Worm (Caenorhabditis elegans) whole organism, L2 larva: ENCODE measurements around the gene srh-199.

Experiments used
- C34F6.9 ChIP-seq: fragments of 150-350 bp; optimal IDR thresholded peaks from 2 replicates; lab custom pipeline; 2014; ENCODE audit warnings: missing biosample characterization, missing genetic modification characterization
- F13H6.1 ChIP-seq: sonication (generic microtip); optimal IDR thresholded peaks from 2 replicates; lab custom pipeline; 2016; ENCODE audit warnings: missing genetic modification characterization, missing compliant biosample characterization
- R02D3.7 ChIP-seq: fragments of 150-350 bp; optimal IDR thresholded peaks from 2 replicates; lab custom pipeline; 2014; ENCODE audit warnings: missing biosample characterization, missing genetic modification characterization
- Y55F3AM.14 ChIP-seq: fragments of 200-800 bp; sonication (Bioruptor generic); optimal IDR thresholded peaks from 2 replicates; lab custom pipeline; 2018; ENCODE audit warnings: mild to moderate bottlenecking, missing genetic modification characterization, missing compliant biosample characterization
- ZK546.5 ChIP-seq: sonication (generic microtip); optimal IDR thresholded peaks from 2 replicates; lab custom pipeline; 2017; ENCODE audit warnings: missing biosample characterization, missing genetic modification characterization
- aly-2 ChIP-seq: fragments of 150-350 bp; optimal IDR thresholded peaks from 2 replicates; lab custom pipeline; 2014; ENCODE audit warnings: missing biosample characterization, missing genetic modification characterization
- ama-1 ChIP-seq: fragments of 150-350 bp; optimal IDR thresholded peaks from 2 replicates; lab custom pipeline; 2018; ENCODE audit warnings: inconsistent platforms
- blmp-1 ChIP-seq: sonication (generic microtip); optimal IDR thresholded peaks from 2 replicates; lab custom pipeline; 2017; ENCODE audit warnings: missing genetic modification characterization, mild to moderate bottlenecking, missing compliant biosample characterization, antibody characterized with exemption, moderate library complexity; ENCODE audit not compliant: insufficient read depth
- ceh-16 ChIP-seq: fragments of 150-350 bp; optimal IDR thresholded peaks from 2 replicates; lab custom pipeline; 2014; ENCODE audit warnings: missing biosample characterization, missing genetic modification characterization
- ceh-82 ChIP-seq: fragments of 150-350 bp; optimal IDR thresholded peaks from 2 replicates; lab custom pipeline; 2014; ENCODE audit warnings: missing biosample characterization, missing genetic modification characterization
- crh-2 ChIP-seq: sonication (generic microtip); optimal IDR thresholded peaks from 2 replicates; lab custom pipeline; 2017; ENCODE audit warnings: missing biosample characterization, missing genetic modification characterization
- egl-27 ChIP-seq: sonication (generic microtip); optimal IDR thresholded peaks from 3 replicates; lab custom pipeline; 2017; ENCODE audit warnings: missing biosample characterization, missing genetic modification reagents, missing genetic modification characterization
- fos-1 ChIP-seq: fragments of 150-350 bp; optimal IDR thresholded peaks from 2 replicates; lab custom pipeline; 2014; ENCODE audit warnings: missing biosample characterization, missing genetic modification characterization
- gmeb-1 ChIP-seq: fragments of 150-350 bp; optimal IDR thresholded peaks from 2 replicates; lab custom pipeline; 2014; ENCODE audit warnings: missing biosample characterization, missing genetic modification characterization
- lin-11 ChIP-seq: fragments of 150-350 bp; sonication (generic microtip); optimal IDR thresholded peaks from 2 replicates; lab custom pipeline; 2014; ENCODE audit warnings: missing biosample characterization, missing genetic modification characterization, inconsistent platforms, mixed read lengths
- lin-13 ChIP-seq: fragments of 150-350 bp; optimal IDR thresholded peaks from 2 replicates; lab custom pipeline; 2014; ENCODE audit warnings: missing biosample characterization, missing genetic modification reagents, missing genetic modification characterization
- lin-39 ChIP-seq: fragments of 150-350 bp; optimal IDR thresholded peaks from 2 replicates; lab custom pipeline; 2014; ENCODE audit warnings: missing biosample characterization, missing genetic modification reagents, missing genetic modification characterization
- lsy-2 ChIP-seq, 2 experiments: fragments of 150-350 bp in 1 of 2; sonication (generic microtip) in 1 of 2; optimal IDR thresholded peaks; 2 replicates each; lab custom pipeline; 2014 to 2017; ENCODE audit warnings: missing biosample characterization in 2 of 2, missing genetic modification characterization in 2 of 2
- mab-5 ChIP-seq: fragments of 150-350 bp; optimal IDR thresholded peaks from 2 replicates; lab custom pipeline; 2014; ENCODE audit warnings: missing biosample characterization, missing genetic modification characterization
- mdl-1 ChIP-seq, 2 experiments: fragments of 150-350 bp in 1 of 2; sonication (generic microtip) in 1 of 2; optimal IDR thresholded peaks; 2 replicates each; lab custom pipeline; 2017; ENCODE audit warnings: missing biosample characterization in 2 of 2, missing genetic modification characterization in 2 of 2
- nhr-10 ChIP-seq: sonication (generic microtip); optimal IDR thresholded peaks from 2 replicates; lab custom pipeline; 2017; ENCODE audit warnings: missing biosample characterization, missing genetic modification characterization
- nhr-11 ChIP-seq: fragments of 150-350 bp; optimal IDR thresholded peaks from 2 replicates; lab custom pipeline; 2014; ENCODE audit warnings: missing biosample characterization, missing genetic modification characterization
- nhr-12 ChIP-seq: fragments of 150-350 bp; optimal IDR thresholded peaks from 2 replicates; lab custom pipeline; 2014; ENCODE audit warnings: missing biosample characterization, missing genetic modification characterization
- nhr-129 ChIP-seq: fragments of 150-350 bp; optimal IDR thresholded peaks from 2 replicates; lab custom pipeline; 2014; ENCODE audit warnings: missing biosample characterization, missing genetic modification characterization
- nhr-21 ChIP-seq: fragments of 150-350 bp; optimal IDR thresholded peaks from 2 replicates; lab custom pipeline; 2014; ENCODE audit warnings: missing biosample characterization, missing genetic modification characterization
- nhr-23 ChIP-seq: fragments of 150-350 bp; optimal IDR thresholded peaks from 2 replicates; lab custom pipeline; 2014; ENCODE audit warnings: missing biosample characterization, missing genetic modification reagents, missing genetic modification characterization
- nhr-237 ChIP-seq: fragments of 150-350 bp; optimal IDR thresholded peaks from 2 replicates; lab custom pipeline; 2014; ENCODE audit warnings: missing biosample characterization, missing genetic modification characterization
- nhr-25 ChIP-seq: fragments of 150-350 bp; sonication (generic microtip); optimal IDR thresholded peaks from 3 replicates; lab custom pipeline; 2014; ENCODE audit warnings: missing biosample characterization, missing genetic modification characterization
- nhr-6 ChIP-seq: fragments of 150-350 bp; optimal IDR thresholded peaks from 2 replicates; lab custom pipeline; 2014; ENCODE audit warnings: missing biosample characterization, missing genetic modification characterization
- peb-1 ChIP-seq: fragments of 150-350 bp; optimal IDR thresholded peaks from 2 replicates; lab custom pipeline; 2014; ENCODE audit warnings: missing biosample characterization, missing genetic modification characterization
- sem-4 ChIP-seq: fragments of 150-350 bp; optimal IDR thresholded peaks from 2 replicates; lab custom pipeline; 2014; ENCODE audit warnings: missing biosample characterization, missing genetic modification reagents, missing genetic modification characterization
- skn-1 ChIP-seq: sonication (generic microtip); optimal IDR thresholded peaks from 2 replicates; lab custom pipeline; 2017; ENCODE audit warnings: missing biosample characterization, missing genetic modification characterization
- sma-3 ChIP-seq: sonication (generic microtip); optimal IDR thresholded peaks from 2 replicates; lab custom pipeline; 2016; ENCODE audit warnings: missing genetic modification reagents, missing genetic modification characterization, missing compliant biosample characterization
- snpc-4 ChIP-seq: fragments of 150-350 bp; optimal IDR thresholded peaks from 2 replicates; lab custom pipeline; 2014; ENCODE audit warnings: missing biosample characterization, missing genetic modification characterization
- unc-55 ChIP-seq: fragments of 150-350 bp; sonication (generic microtip); optimal IDR thresholded peaks from 3 replicates; lab custom pipeline; 2014; ENCODE audit warnings: missing biosample characterization, missing genetic modification reagents, missing genetic modification characterization
- unc-62 ChIP-seq: fragments of 150-350 bp; optimal IDR thresholded peaks from 2 replicates; lab custom pipeline; 2014; ENCODE audit warnings: missing biosample characterization, missing genetic modification reagents, missing genetic modification characterization
- zag-1 ChIP-seq: fragments of 150-350 bp; optimal IDR thresholded peaks from 2 replicates; lab custom pipeline; 2014; ENCODE audit warnings: missing biosample characterization, missing genetic modification characterization
- ztf-11 ChIP-seq: sonication (generic microtip); optimal IDR thresholded peaks from 2 replicates; lab custom pipeline; 2017; ENCODE audit warnings: missing biosample characterization, missing genetic modification characterization

Gene srh-199

DNA sequence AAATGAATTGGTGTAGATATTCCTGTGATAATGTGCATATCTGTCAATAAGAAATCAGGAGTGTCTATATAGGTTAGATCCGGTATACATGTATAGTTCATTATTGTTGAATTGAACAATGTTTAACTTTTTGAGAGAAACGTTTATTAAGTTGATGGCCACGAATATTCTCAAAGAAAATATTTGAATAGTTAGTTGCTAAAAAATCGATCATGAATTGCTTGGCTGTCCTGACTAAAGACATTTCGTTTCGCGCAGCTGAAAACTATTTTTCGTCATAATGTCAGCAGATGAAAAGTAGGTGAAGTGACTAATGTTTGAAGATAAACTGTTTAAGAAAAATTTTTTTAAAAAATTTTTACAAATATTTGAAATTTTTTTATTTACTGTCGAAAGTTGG is at the start of gene srh-199:
srh-199 (minus strand) TSS at position 101 of the 400 bp plus-strand sequence.
- TF ChIP-seq nhr-6 (tag; lab: Kevin White, UChicago) (no peak), nhr-12 (tag; lab: Kevin White, UChicago) (no peak), nhr-21 (tag; lab: Kevin White, UChicago) (no peak), egl-27 (tag; lab: Kevin White, UChicago) (no peak), sma-3 (GFP tag; lab: Kevin White, UChicago) (no peak), nhr-129 (tag; lab: Kevin White, UChicago) (no peak), nhr-237 (tag; lab: Kevin White, UChicago) (no peak), lin-13 (no peak), snpc-4 (tag; lab: Kevin White, UChicago) (no peak), unc-55 (GFP tag; lab: Kevin White, UChicago) (no peak), ceh-82 (tag; lab: Kevin White, UChicago) (no peak), aly-2 (tag; lab: Kevin White, UChicago) (no peak), nhr-10 (no peak), ama-1 (lab: Kevin White, UChicago) (no peak), peb-1 (no peak)

DNA sequence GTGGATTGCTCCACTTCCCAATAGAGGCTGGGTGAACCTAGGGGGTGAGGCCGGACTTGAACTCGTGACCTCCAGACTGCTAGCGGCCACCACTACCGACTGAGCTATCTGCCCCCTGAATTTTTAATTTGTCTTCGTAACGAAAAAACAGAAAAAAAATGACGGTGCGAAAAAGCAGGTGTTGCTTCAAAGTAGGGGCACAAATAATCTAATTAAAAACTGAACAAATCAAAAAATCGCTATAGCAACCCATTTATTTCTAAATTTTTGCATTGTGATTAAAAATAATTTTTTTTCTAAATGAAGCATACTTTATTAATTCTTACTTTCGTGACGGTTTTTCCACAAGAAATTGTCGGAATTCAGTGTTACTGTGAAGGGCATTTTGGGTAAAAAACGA is 46.6 kb upstream of the srh-199 start, which contains the start of gene F36H9.10:
F36H9.10 (plus strand) TSS at position 301 of the 400 bp plus-strand sequence.
- TF ChIP-seq peb-1 (no peak), sem-4 (tag; lab: Kevin White, UChicago) (no peak), unc-55 (GFP tag; lab: Kevin White, UChicago) (no peak), R02D3.7 (tag; lab: Kevin White, UChicago) (no peak), crh-2 (tag; lab: Kevin White, UChicago) (no peak), nhr-23 (tag; lab: Kevin White, UChicago) (no peak), sma-3 (GFP tag; lab: Kevin White, UChicago) (no peak), nhr-237 (tag; lab: Kevin White, UChicago) (no peak), nhr-25 (tag; lab: Kevin White, UChicago) (no peak), lsy-2 (tag; optimal IDR thresholded peaks at IDR 0.05; lab: Kevin White, UChicago) (no peak), nhr-6 (tag; lab: Kevin White, UChicago) (no peak), mab-5 (tag; lab: Kevin White, UChicago) (no peak), nhr-12 (tag; lab: Kevin White, UChicago) (no peak), ztf-11 (no peak), fos-1 (tag; lab: Kevin White, UChicago) (no peak), lin-39 (no peak), unc-62 (GFP tag; lab: Kevin White, UChicago) (no peak), F13H6.1 (tag; lab: Kevin White, UChicago) (no peak)

DNA sequence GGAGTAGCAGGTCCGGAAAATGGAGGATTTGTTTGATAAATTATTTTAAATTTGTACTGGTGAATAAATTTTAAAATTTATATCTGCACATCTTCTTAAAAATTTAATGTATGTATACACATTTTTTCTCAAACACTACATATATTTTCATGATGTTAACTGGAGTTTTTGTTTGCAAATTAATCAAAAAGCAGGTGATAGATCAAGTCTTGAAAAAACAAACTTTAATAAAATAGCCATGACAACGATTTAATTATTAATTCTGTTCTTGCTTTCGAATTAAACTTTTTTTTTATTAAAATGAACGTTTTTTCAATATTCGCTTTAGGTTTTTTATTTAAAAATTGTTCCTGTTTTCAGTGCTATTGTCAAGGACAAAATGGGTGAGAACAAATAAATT is 42.9 kb upstream of the srh-199 start, which contains the start of gene F36H9.1:
F36H9.1 (plus strand) TSS at position 301 of the 400 bp plus-strand sequence.
- no peak for TF ChIP-seq gmeb-1 (tag; lab: Kevin White, UChicago)
- no peak for TF ChIP-seq ceh-82 (tag; lab: Kevin White, UChicago)
- no peak for TF ChIP-seq ama-1 (lab: Kevin White, UChicago)
- no peak for TF ChIP-seq peb-1
- TF ChIP-seq zag-1 (tag; lab: Kevin White, UChicago), result no peak
- no peak for TF ChIP-seq nhr-11 (tag; lab: Kevin White, UChicago)
- TF ChIP-seq nhr-10, result no peak
- TF ChIP-seq R02D3.7 (tag; lab: Kevin White, UChicago), result no peak
- no peak for TF ChIP-seq nhr-129 (tag; lab: Kevin White, UChicago)
- no peak for TF ChIP-seq ceh-16 (tag; lab: Kevin White, UChicago)
- TF ChIP-seq mab-5 (tag; lab: Kevin White, UChicago), result no peak
- TF ChIP-seq snpc-4 (tag; lab: Kevin White, UChicago), result no peak
- TF ChIP-seq unc-62 (GFP tag; lab: Kevin White, UChicago), result no peak
- no peak for TF ChIP-seq Y55F3AM.14 (GFP tag; lab: Kevin White, UChicago)
- TF ChIP-seq crh-2 (tag; lab: Kevin White, UChicago), result no peak
- no peak for TF ChIP-seq nhr-25 (tag; lab: Kevin White, UChicago)

DNA sequence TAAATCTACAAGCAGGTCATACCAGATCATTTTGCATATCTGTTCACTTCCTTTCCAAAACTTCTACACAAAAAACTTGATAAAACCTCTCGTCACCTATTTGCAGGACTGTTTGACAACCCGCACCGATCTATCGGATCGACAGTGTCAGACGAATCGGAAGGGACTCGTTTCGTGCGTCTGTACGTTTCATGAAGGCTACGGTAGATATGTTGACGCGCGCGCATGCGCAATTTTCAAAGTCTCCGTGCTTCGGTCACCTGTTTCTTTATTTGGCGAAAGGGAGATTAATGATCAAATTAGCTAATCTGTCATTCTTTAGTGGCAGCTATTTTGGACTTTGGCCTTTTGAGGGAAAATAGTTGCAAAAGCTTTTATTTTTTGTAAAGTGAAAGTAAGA is 38.1 kb upstream of the srh-199 start:
- TF ChIP-seq blmp-1 (peak; percentile 59), snpc-4 (tag; lab: Kevin White, UChicago) (no peak), ztf-11 (no peak), sem-4 (tag; lab: Kevin White, UChicago) (peak; percentile 3), nhr-25 (tag; lab: Kevin White, UChicago) (peak; percentile 76), nhr-21 (tag; lab: Kevin White, UChicago) (peak; percentile 78), peb-1 (no peak), C34F6.9 (tag; lab: Kevin White, UChicago) (no peak), sma-3 (GFP tag; lab: Kevin White, UChicago) (peak; percentile 26), nhr-23 (tag; lab: Kevin White, UChicago) (no peak), ama-1 (lab: Kevin White, UChicago) (no peak), mdl-1 (tag; optimal IDR thresholded peaks at IDR 0.05; lab: Kevin White, UChicago) (no peak), crh-2 (tag; lab: Kevin White, UChicago) (no peak), lsy-2 (tag; optimal IDR thresholded peaks at IDR 0.05; lab: Kevin White, UChicago) (no peak), skn-1 (tag; lab: Kevin White, UChicago) (no peak), lin-11 (tag; lab: Kevin White, UChicago) (no peak), ZK546.5 (no peak)
